Fruit fly (Drosophila melanogaster): Measurements from ENCODE around the gene CLIP-190.

CLIP-190 gene

dm6 chr2L:17379844-17380243 is 4.7 kb upstream of the CLIP-190 start (continued):
- TF ChIP-seq Dek (tag; optimal IDR thresholded peaks at IDR 0.05) (no peak), CG10267 (tag; optimal IDR thresholded peaks at IDR 0.05) (peak; percentile 47), CG6683 (GFP tag; optimal IDR thresholded peaks at IDR 0.05) (peak; percentile 45), inv (GFP tag; IDR thresholded peaks at IDR 0.05; ENCODE audit: partially characterized antibody) (no peak), ci (GFP tag; IDR thresholded peaks at IDR 0.05) (peak; percentile 92), CG6854 (GFP tag; optimal IDR thresholded peaks at IDR 0.05) (no peak), cato (GFP tag; optimal IDR thresholded peaks at IDR 0.05; ENCODE audit: borderline replicate concordance) (peak; percentile 27), bcd (GFP tag; optimal IDR thresholded peaks at IDR 0.05) (peak; percentile 75), CG12659 (GFP tag; optimal IDR thresholded peaks at IDR 0.05) (peak; percentile 34), BtbVII (GFP tag; optimal IDR thresholded peaks at IDR 0.05) (peak; percentile 45), tio (GFP tag; optimal IDR thresholded peaks at IDR 0.05) (peak; percentile 47), eve (GFP tag; optimal IDR thresholded peaks at IDR 0.05) (no peak), CG4282 (GFP tag; optimal IDR thresholded peaks at IDR 0.05) (no peak), CG12299 (tag; optimal IDR thresholded peaks at IDR 0.05) (peak; percentile 59), Drgx (GFP tag; IDR thresholded peaks at IDR 0.05) (peak; percentile 28; the same call in 1 of the 2 replicates), bab2 (GFP tag; optimal IDR thresholded peaks at IDR 0.05) (peak; percentile 64), Dref (GFP tag; IDR thresholded peaks at IDR 0.05) (no peak), CG14441 (GFP tag; IDR thresholded peaks at IDR 0.05) (no peak), CG17359 (tag; optimal IDR thresholded peaks at IDR 0.05) (peak; percentile 89), CG3407 (GFP tag; optimal IDR thresholded peaks at IDR 0.05) (peak; percentile 92), CG11456 (GFP tag; IDR thresholded peaks at IDR 0.05) (no peak), Myb (GFP tag; optimal IDR thresholded peaks at IDR 0.05) (peak; percentile 15), CG4404 (GFP tag; IDR thresholded peaks at IDR 0.05) (no peak), CG5953 (GFP tag; IDR thresholded peaks at IDR 0.05) (peak; percentile 66), CG18476 (GFP tag; optimal IDR thresholded peaks at IDR 0.05) (peak; percentile 52), Trl (optimal IDR thresholded peaks at IDR 0.05) (no peak), Trl (GFP tag; optimal IDR thresholded peaks at IDR 0.05) (peak; percentile 82), slou (GFP tag; optimal IDR thresholded peaks at IDR 0.05) (peak; percentile 13), mld (GFP tag; IDR thresholded peaks at IDR 0.05; ENCODE audit: partially characterized antibody) (no peak), MESR4 (GFP tag; optimal IDR thresholded peaks at IDR 0.05) (peak; percentile 6), shn (GFP tag; optimal IDR thresholded peaks at IDR 0.05) (peak; percentile 49), ftz-f1 (GFP tag; optimal IDR thresholded peaks at IDR 0.05) (no peak), seq (GFP tag; IDR thresholded peaks at IDR 0.05) (no peak), CG42726 (GFP tag; IDR thresholded peaks at IDR 0.05; ENCODE audit: partially characterized antibody) (no peak), tgo (GFP tag; IDR thresholded peaks at IDR 0.05) (peak; percentile 34; the same call in 1 of the 3 replicates), CG4820 (GFP tag; optimal IDR thresholded peaks at IDR 0.05) (peak; percentile 62), CG8478 (optimal IDR thresholded peaks at IDR 0.05) (no peak), Gsc (GFP tag; IDR thresholded peaks at IDR 0.05) (no peak), CG11696 (GFP tag; IDR thresholded peaks at IDR 0.05) (peak; percentile 47; the same call in 1 of the 2 replicates), repo (GFP tag; optimal IDR thresholded peaks at IDR 0.05) (peak; percentile 56), pan (optimal IDR thresholded peaks at IDR 0.05) (no peak), pan (GFP tag; optimal IDR thresholded peaks at IDR 0.05 in 1 of 2, IDR thresholded peaks at IDR 0.05 in 1 of 2) (peak in 1 of 2 experiments; percentile 62), yki (optimal IDR thresholded peaks at IDR 0.05) (no peak), so (GFP tag; IDR thresholded peaks at IDR 0.05) (peak; percentile 48; the same call in 1 of the 3 replicates), al (GFP tag; IDR thresholded peaks at IDR 0.05) (no peak), ERR (GFP tag; optimal IDR thresholded peaks at IDR 0.05) (peak; percentile 3), lmd (GFP tag; IDR thresholded peaks at IDR 0.05) (no peak), trh (GFP tag; optimal IDR thresholded peaks at IDR 0.05) (peak; percentile 73), dimm (GFP tag; IDR thresholded peaks at IDR 0.05) (peak; percentile 35; the same call in 1 of the 2 replicates), stwl (tag; optimal IDR thresholded peaks at IDR 0.05) (peak; percentile 49), kay (GFP tag; optimal IDR thresholded peaks at IDR 0.05) (peak; percentile 66), CG10274 (GFP tag; optimal IDR thresholded peaks at IDR 0.05) (peak; percentile 19), NFAT (GFP tag; IDR thresholded peaks at IDR 0.05) (no peak; the same call in 1 of the 2 replicates)
